Worm (Caenorhabditis elegans): Measurements from ENCODE around the gene R151.1.

- TF ChIP-seq ets-7 (tag; optimal IDR thresholded peaks at IDR 0.05) (no peak), flt-1 (GFP tag; IDR thresholded peaks at IDR 0.05) (no peak), tra-4 (tag; optimal IDR thresholded peaks at IDR 0.05) (no peak), ama-1 (optimal IDR thresholded peaks at IDR 0.05) (no peak), sea-1 (GFP tag; conservative IDR thresholded peaks at IDR 0.05) (0 out of 2 replicates have a peak, but pooled peaks have one; percentile 11), hnd-1 (tag; optimal IDR thresholded peaks at IDR 0.05) (no peak), B0310.2 (tag; optimal IDR thresholded peaks at IDR 0.05) (no peak), F13C5.2 (tag; optimal IDR thresholded peaks at IDR 0.05) (peak; percentile 35), scrt-1 (GFP tag; IDR thresholded peaks at IDR 0.05) (no peak), tbx-11 (GFP tag; IDR thresholded peaks at IDR 0.05) (no peak), ceh-36 (tag; optimal IDR thresholded peaks at IDR 0.05) (no peak)
Measured at ce11 chrIII:7198838-7199237, 17.5 kb upstream of the R151.1 start, which contains the start of gene pfd-5.
